Worm (Caenorhabditis elegans): ENCODE measurements around the gene srx-80.

The srx-80 gene

ce11 chrV:11583212-11583611 lies 10.3 kb upstream of the srx-80 start, which contains the start of gene srx-88:
Gene srx-88 (plus strand): TSS chrV:11583512.
- TF ChIP-seq snpc-4 (tag; optimal IDR thresholded peaks at IDR 0.05) (no peak), unc-120 (tag; optimal IDR thresholded peaks at IDR 0.05; ENCODE audit: poor library complexity, severe bottlenecking) (no peak)

ce11 chrV:11585122-11585521 lies 8.4 kb upstream of the srx-80 start:
- no peak for TF ChIP-seq mab-5 (tag; optimal IDR thresholded peaks at IDR 0.05)
- TF ChIP-seq ztf-11 (tag; optimal IDR thresholded peaks at IDR 0.05): no peak
- TF ChIP-seq tbx-8 (GFP tag; optimal IDR thresholded peaks at IDR 0.05): no peak
- no peak for TF ChIP-seq nhr-2 (tag; optimal IDR thresholded peaks at IDR 0.05)
- TF ChIP-seq mep-1 (tag; optimal IDR thresholded peaks at IDR 0.05): no peak
- no peak for TF ChIP-seq bed-3 (GFP tag; optimal IDR thresholded peaks at IDR 0.05)
- TF ChIP-seq unc-39 (tag; optimal IDR thresholded peaks at IDR 0.05): no peak
- no peak for TF ChIP-seq M03D4.4 (tag; optimal IDR thresholded peaks at IDR 0.05)
- no peak for TF ChIP-seq ceh-39 (tag; optimal IDR thresholded peaks at IDR 0.05)
- TF ChIP-seq lsy-2 (tag; optimal IDR thresholded peaks at IDR 0.05): no peak
- no peak for TF ChIP-seq ceh-83 (GFP tag; optimal IDR thresholded peaks at IDR 0.05)
- no peak for TF ChIP-seq ces-1 (GFP tag; optimal IDR thresholded peaks at IDR 0.05)
- no peak for TF ChIP-seq ceh-43 (GFP tag; optimal IDR thresholded peaks at IDR 0.05)
- TF ChIP-seq snpc-4 (tag; optimal IDR thresholded peaks at IDR 0.05): no peak
- TF ChIP-seq nhr-76 (tag; optimal IDR thresholded peaks at IDR 0.05): no peak
- TF ChIP-seq nhr-237 (tag; optimal IDR thresholded peaks at IDR 0.05): no peak
- no peak for TF ChIP-seq sptf-1 (tag; optimal IDR thresholded peaks at IDR 0.05)

ce11 chrV:11589433-11589832 lies 4.1 kb upstream of the srx-80 start, which contains the start of gene srx-82:
Gene srx-82 (plus strand): TSS chrV:11589733.
- TF ChIP-seq sem-2 (GFP tag; optimal IDR thresholded peaks at IDR 0.05) (no peak), cnd-1 (tag; optimal IDR thresholded peaks at IDR 0.05) (no peak), lsy-2 (tag; optimal IDR thresholded peaks at IDR 0.05) (no peak), mep-1 (tag; optimal IDR thresholded peaks at IDR 0.05) (no peak), flh-1 (GFP tag; optimal IDR thresholded peaks at IDR 0.05) (no peak), zip-8 (tag; optimal IDR thresholded peaks at IDR 0.05) (no peak), drap-1 (GFP tag; optimal IDR thresholded peaks at IDR 0.05) (no peak), ceh-43 (GFP tag; optimal IDR thresholded peaks at IDR 0.05) (no peak), tbx-8 (GFP tag; optimal IDR thresholded peaks at IDR 0.05) (no peak), nhr-237 (tag; optimal IDR thresholded peaks at IDR 0.05) (no peak), M03D4.4 (tag; optimal IDR thresholded peaks at IDR 0.05) (no peak), ham-2 (GFP tag; optimal IDR thresholded peaks at IDR 0.05) (no peak), nhr-12 (tag; optimal IDR thresholded peaks at IDR 0.05) (no peak), elt-3 (tag; optimal IDR thresholded peaks at IDR 0.05) (no peak), unc-120 (tag; optimal IDR thresholded peaks at IDR 0.05; ENCODE audit: poor library complexity, severe bottlenecking) (no peak), ceh-39 (tag; optimal IDR thresholded peaks at IDR 0.05) (no peak)

- no peak for TF ChIP-seq mab-5 (tag; optimal IDR thresholded peaks at IDR 0.05)
- TF ChIP-seq blmp-1 (tag; optimal IDR thresholded peaks at IDR 0.05): no peak
- TF ChIP-seq unc-62 (GFP tag; optimal IDR thresholded peaks at IDR 0.05): no peak
- TF ChIP-seq sem-2 (GFP tag; optimal IDR thresholded peaks at IDR 0.05): no peak
- no peak for TF ChIP-seq ceh-39 (tag; optimal IDR thresholded peaks at IDR 0.05)
- TF ChIP-seq pha-4 (tag; optimal IDR thresholded peaks at IDR 0.05): no peak
Observed at ce11 chrV:11593888-11594287, 361 bp downstream of the srx-80 start.

DNA sequence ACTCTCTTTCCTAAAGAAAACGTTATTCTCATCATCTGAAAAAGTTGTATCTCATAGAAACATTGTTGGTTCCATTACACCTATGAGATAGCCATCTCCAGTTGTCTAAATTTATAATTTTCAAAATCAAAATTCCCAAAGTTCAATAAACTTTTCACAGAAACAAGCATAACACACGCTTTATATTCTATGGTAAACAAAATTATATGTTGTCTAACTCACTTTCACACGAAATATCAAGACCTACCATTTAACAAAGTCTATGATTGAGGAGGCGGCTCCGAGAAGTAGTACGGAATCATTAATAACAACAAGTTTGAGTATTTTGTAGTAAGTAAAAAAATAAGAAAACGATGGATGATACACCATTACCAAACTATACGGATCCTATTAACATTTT lies 5.3 kb downstream of the srx-80 start, which contains the start of gene srx-84:
TSS of gene srx-84 (plus strand) at position 301 of the 400 bp plus-strand sequence.
- no peak for TF ChIP-seq mep-1 (tag; optimal IDR thresholded peaks at IDR 0.05)
- TF ChIP-seq flh-1 (GFP tag; optimal IDR thresholded peaks at IDR 0.05): no peak
- TF ChIP-seq nhr-2 (tag; optimal IDR thresholded peaks at IDR 0.05): no peak
- TF ChIP-seq ceh-39 (tag; optimal IDR thresholded peaks at IDR 0.05): no peak
- no peak for TF ChIP-seq blmp-1 (tag; optimal IDR thresholded peaks at IDR 0.05)

- no peak for TF ChIP-seq pha-4 (tag; optimal IDR thresholded peaks at IDR 0.05)
- TF ChIP-seq sem-2 (GFP tag; optimal IDR thresholded peaks at IDR 0.05): no peak
- TF ChIP-seq M03D4.4 (tag; optimal IDR thresholded peaks at IDR 0.05): no peak
- no peak for TF ChIP-seq mep-1 (tag; optimal IDR thresholded peaks at IDR 0.05)
- no peak for TF ChIP-seq elt-1 (tag; optimal IDR thresholded peaks at IDR 0.05; ENCODE audit: borderline replicate concordance, insufficient read depth)
- no peak for TF ChIP-seq zip-8 (tag; optimal IDR thresholded peaks at IDR 0.05)
- TF ChIP-seq bed-3 (GFP tag; optimal IDR thresholded peaks at IDR 0.05): no peak
- TF ChIP-seq mls-2 (tag; optimal IDR thresholded peaks at IDR 0.05): no peak
- TF ChIP-seq nhr-28 (tag; optimal IDR thresholded peaks at IDR 0.05): no peak
- TF ChIP-seq blmp-1 (tag; optimal IDR thresholded peaks at IDR 0.05): no peak
Observed at ce11 chrV:11600800-11601199, 7.3 kb downstream of the srx-80 start, which contains the start of gene F35B12.9. Gene F35B12.9 (plus strand): TSS chrV:11601171.
